Fruit fly (Drosophila melanogaster): ENCODE data around the gene CG4045.

DNA sequence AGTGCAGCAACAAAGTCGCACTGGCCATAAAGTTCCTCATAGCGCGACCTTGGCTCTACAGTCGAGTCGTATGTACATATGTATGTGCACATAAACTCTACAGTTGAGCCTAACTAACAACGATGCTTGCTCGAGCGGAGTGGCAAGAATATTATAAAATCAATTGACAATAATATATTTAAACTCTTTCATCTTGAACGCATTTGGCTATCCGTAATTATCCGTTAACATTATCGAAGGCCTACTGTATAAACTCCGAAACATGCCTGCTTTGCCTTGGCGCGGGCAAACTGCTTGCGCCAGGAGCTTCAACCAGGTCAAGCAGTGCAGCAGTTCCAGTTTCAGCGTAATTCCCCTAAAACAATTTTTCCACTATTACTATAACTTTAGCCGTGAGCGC lies 32.9 kb upstream of the CG4045 start:
- no peak for TF ChIP-seq chn (GFP tag; optimal IDR thresholded peaks at IDR 0.05)
- TF ChIP-seq gem (tag; optimal IDR thresholded peaks at IDR 0.05), result no peak
- TF ChIP-seq otp (GFP tag; IDR thresholded peaks at IDR 0.05), result no peak
- no peak for TF ChIP-seq CG13123 (GFP tag; optimal IDR thresholded peaks at IDR 0.05)
- no peak for TF ChIP-seq CG11723 (GFP tag; optimal IDR thresholded peaks at IDR 0.05)

All from whole organism, embryonic.